Worm (Caenorhabditis elegans) whole organism, early embryonic: ENCODE data around the gene gst-17.

Experiments
- ama-1 ChIP-seq: fragments of 150-350 bp; optimal IDR thresholded peaks from 2 replicates; lab custom pipeline; 2014
- hmg-4 ChIP-seq: fragments of 200-800 bp; sonication (Bioruptor generic); optimal IDR thresholded peaks from 2 replicates; lab custom pipeline; 2018; ENCODE audit warnings: mild to moderate bottlenecking, missing genetic modification characterization, missing compliant biosample characterization
- tra-4 ChIP-seq: sonication (generic microtip); optimal IDR thresholded peaks from 2 replicates; lab custom pipeline; 2017; ENCODE audit warnings: missing genetic modification characterization, missing compliant biosample characterization

DNA sequence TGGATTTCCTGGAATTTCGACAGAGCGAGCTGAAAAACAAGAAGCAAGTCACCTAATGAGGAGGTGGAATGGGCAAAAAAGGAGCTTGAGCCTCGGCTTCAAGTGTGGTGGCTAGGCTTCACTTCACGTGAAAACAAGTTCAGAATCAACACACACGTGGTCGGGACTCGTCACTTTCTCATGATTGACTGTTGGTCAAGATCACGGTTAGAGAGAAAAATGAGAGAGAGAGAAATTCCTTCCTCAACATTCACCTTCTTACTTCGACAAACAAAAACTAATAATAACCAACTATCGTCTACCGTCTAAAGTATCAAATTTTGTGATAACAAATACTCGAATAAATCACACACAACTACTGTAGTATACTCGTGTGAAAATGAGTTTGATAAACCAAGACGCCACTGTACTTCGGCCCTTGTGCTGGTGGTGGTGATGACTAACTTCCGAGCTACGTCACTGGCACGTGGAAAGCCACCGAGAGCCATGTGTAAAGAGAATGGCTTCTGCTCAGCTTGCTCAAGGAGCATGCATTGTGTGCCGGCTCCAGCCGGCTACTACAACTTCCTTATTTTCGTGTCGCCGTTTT lies 43.1 kb upstream of the gst-17 start:
- TF ChIP-seq ama-1 (lab: Kevin White, UChicago) = no peak
- no peak for TF ChIP-seq hmg-4
- no peak for TF ChIP-seq tra-4
